Worm (Caenorhabditis elegans): Measurements from ENCODE around the gene dmd-4.

dmd-4 gene

ce11 chrX:14824490-14825050, 37.1 kb downstream of the dmd-4 start, which contains the start of gene mbk-1 (continued):
- TF ChIP-seq eor-1 (tag; optimal IDR thresholded peaks at IDR 0.05) (no peak), skn-1 (tag; optimal IDR thresholded peaks at IDR 0.05) (no peak), nhr-11 (tag; optimal IDR thresholded peaks at IDR 0.05) (no peak), elt-1 (tag; optimal IDR thresholded peaks at IDR 0.05) (no peak), ztf-11 (tag; optimal IDR thresholded peaks at IDR 0.05) (no peak), ZK546.5 (tag; optimal IDR thresholded peaks at IDR 0.05) (no peak), hmg-11 (tag; optimal IDR thresholded peaks at IDR 0.05) (peak; percentile 81), pqm-1 (tag; optimal IDR thresholded peaks at IDR 0.05) (peak; percentile 47), R02D3.7 (tag; optimal IDR thresholded peaks at IDR 0.05) (no peak), zag-1 (tag; optimal IDR thresholded peaks at IDR 0.05) (no peak), aly-2 (tag; optimal IDR thresholded peaks at IDR 0.05) (no peak), ceh-28 (tag; optimal IDR thresholded peaks at IDR 0.05) (peak; percentile 26), daf-12 (tag; optimal IDR thresholded peaks at IDR 0.05) (no peak), egl-5 (tag; optimal IDR thresholded peaks at IDR 0.05) (peak; percentile 63), nhr-23 (tag; optimal IDR thresholded peaks at IDR 0.05) (peak; percentile 59), nhr-67 (tag; optimal IDR thresholded peaks at IDR 0.05) (no peak), fkh-10 (GFP tag; optimal IDR thresholded peaks at IDR 0.05) (no peak), egl-27 (tag; optimal IDR thresholded peaks at IDR 0.05) (no peak), nhr-237 (tag; optimal IDR thresholded peaks at IDR 0.05) (no peak)

DNA sequence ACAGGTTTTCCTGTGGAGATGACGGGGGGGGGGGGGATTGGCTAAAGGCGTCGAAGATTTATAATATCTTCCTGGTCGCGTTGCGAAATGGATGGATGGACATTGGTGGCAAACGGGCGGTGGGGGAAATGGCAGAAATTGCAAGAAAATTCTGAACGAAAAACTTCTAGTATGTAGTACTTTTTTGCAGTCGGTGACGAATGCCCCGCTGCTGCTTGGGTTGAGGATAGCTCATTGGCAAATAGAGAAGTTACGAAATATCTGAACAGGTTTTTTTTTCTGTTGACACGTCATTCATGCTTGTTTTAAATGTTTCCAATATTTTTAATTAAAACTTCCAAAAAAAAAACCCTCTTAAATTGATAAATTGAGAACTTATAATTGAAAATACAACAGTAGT, 42.2 kb downstream of the dmd-4 start:
- TF ChIP-seq lin-39 (tag; optimal IDR thresholded peaks at IDR 0.05): peak; percentile 21
- no peak for TF ChIP-seq ztf-4 (tag; optimal IDR thresholded peaks at IDR 0.05)
- peak; percentile 33 for TF ChIP-seq nhr-23 (tag; optimal IDR thresholded peaks at IDR 0.05)
- no peak for TF ChIP-seq tbx-2 (tag; optimal IDR thresholded peaks at IDR 0.05)
- no peak for TF ChIP-seq fkh-10 (GFP tag; optimal IDR thresholded peaks at IDR 0.05)
- peak; percentile 18 for TF ChIP-seq pha-4 (tag; optimal IDR thresholded peaks at IDR 0.05)
- no peak for TF ChIP-seq aly-2 (tag; optimal IDR thresholded peaks at IDR 0.05)
- peak; percentile 18 for TF ChIP-seq ama-1 (optimal IDR thresholded peaks at IDR 0.05)
- TF ChIP-seq hmg-11 (tag; optimal IDR thresholded peaks at IDR 0.05): no peak
- no peak for TF ChIP-seq nhr-28 (tag; optimal IDR thresholded peaks at IDR 0.05)
- no peak for TF ChIP-seq mml-1 (tag; optimal IDR thresholded peaks at IDR 0.05)
- TF ChIP-seq nhr-43 (tag; optimal IDR thresholded peaks at IDR 0.05; ENCODE audit: poor library complexity, severe bottlenecking): peak; percentile 4
- TF ChIP-seq ztf-11 (tag; optimal IDR thresholded peaks at IDR 0.05): no peak
- no peak for TF ChIP-seq ceh-16 (tag; optimal IDR thresholded peaks at IDR 0.05)
- no peak for TF ChIP-seq eor-1 (tag; optimal IDR thresholded peaks at IDR 0.05)
- TF ChIP-seq R02D3.7 (tag; optimal IDR thresholded peaks at IDR 0.05): no peak
- no peak for TF ChIP-seq nhr-76 (tag; optimal IDR thresholded peaks at IDR 0.05)
- no peak for TF ChIP-seq lin-15B (tag; optimal IDR thresholded peaks at IDR 0.05)
- no peak for TF ChIP-seq elt-3 (tag; optimal IDR thresholded peaks at IDR 0.05)
- no peak for TF ChIP-seq snpc-4 (tag; optimal IDR thresholded peaks at IDR 0.05)
- TF ChIP-seq nhr-25 (tag; optimal IDR thresholded peaks at IDR 0.05): peak; percentile 26

- peak; percentile 99 for TF ChIP-seq mdl-1 (tag; optimal IDR thresholded peaks at IDR 0.05)
- TF ChIP-seq unc-62 (GFP tag; optimal IDR thresholded peaks at IDR 0.05): peak; percentile 96
- TF ChIP-seq ceh-82 (tag; optimal IDR thresholded peaks at IDR 0.05): peak; percentile 82
- TF ChIP-seq nhr-12 (tag; optimal IDR thresholded peaks at IDR 0.05): no peak
- TF ChIP-seq fkh-2 (tag; optimal IDR thresholded peaks at IDR 0.05): peak; percentile 49
- TF ChIP-seq nhr-76 (tag; optimal IDR thresholded peaks at IDR 0.05): peak; percentile 63
- no peak for TF ChIP-seq ama-1 (optimal IDR thresholded peaks at IDR 0.05)
- TF ChIP-seq ZK546.5 (tag; optimal IDR thresholded peaks at IDR 0.05): no peak
- TF ChIP-seq tbx-2 (tag; optimal IDR thresholded peaks at IDR 0.05): peak; percentile 94
- peak; percentile 84 for TF ChIP-seq daf-12 (tag; optimal IDR thresholded peaks at IDR 0.05)
- peak; percentile 82 for TF ChIP-seq R02D3.7 (tag; optimal IDR thresholded peaks at IDR 0.05)
- peak; percentile 46 for TF ChIP-seq nhr-237 (tag; optimal IDR thresholded peaks at IDR 0.05)
- TF ChIP-seq hmg-11 (tag; optimal IDR thresholded peaks at IDR 0.05): peak; percentile 95
- TF ChIP-seq nhr-23 (tag; optimal IDR thresholded peaks at IDR 0.05): peak; percentile 91
- peak; percentile 94 for TF ChIP-seq nhr-11 (tag; optimal IDR thresholded peaks at IDR 0.05)
- peak; percentile 97 for TF ChIP-seq lin-39 (tag; optimal IDR thresholded peaks at IDR 0.05)
- TF ChIP-seq fos-1 (tag; optimal IDR thresholded peaks at IDR 0.05): peak; percentile 76
- TF ChIP-seq unc-39 (tag; optimal IDR thresholded peaks at IDR 0.05): no peak
- TF ChIP-seq ztf-4 (tag; optimal IDR thresholded peaks at IDR 0.05): peak; percentile 77
- TF ChIP-seq snpc-4 (tag; optimal IDR thresholded peaks at IDR 0.05): peak; percentile 69
- TF ChIP-seq ceh-16 (tag; optimal IDR thresholded peaks at IDR 0.05): no peak
- peak; percentile 81 for TF ChIP-seq lin-15B (tag; optimal IDR thresholded peaks at IDR 0.05)
- peak; percentile 73 for TF ChIP-seq mml-1 (tag; optimal IDR thresholded peaks at IDR 0.05)
- TF ChIP-seq ceh-28 (tag; optimal IDR thresholded peaks at IDR 0.05): peak; percentile 90
- peak; percentile 89 for TF ChIP-seq pqm-1 (tag; optimal IDR thresholded peaks at IDR 0.05)
- peak; percentile 93 for TF ChIP-seq pha-4 (tag; optimal IDR thresholded peaks at IDR 0.05)
- TF ChIP-seq nhr-25 (tag; optimal IDR thresholded peaks at IDR 0.05): peak; percentile 99
- TF ChIP-seq sea-2 (GFP tag; optimal IDR thresholded peaks at IDR 0.05): peak; percentile 70
- peak; percentile 81 for TF ChIP-seq nhr-77 (tag; optimal IDR thresholded peaks at IDR 0.05)
- peak; percentile 97 for TF ChIP-seq elt-2 (tag; optimal IDR thresholded peaks at IDR 0.05)
- TF ChIP-seq fkh-10 (GFP tag; optimal IDR thresholded peaks at IDR 0.05): peak; percentile 90
- no peak for TF ChIP-seq ztf-11 (tag; optimal IDR thresholded peaks at IDR 0.05)
- peak in 1 of 2 experiments; percentile 40 for TF ChIP-seq eor-1 (tag; optimal IDR thresholded peaks at IDR 0.05)
- peak; percentile 82 for TF ChIP-seq zag-1 (tag; optimal IDR thresholded peaks at IDR 0.05)
- peak; percentile 64 for TF ChIP-seq skn-1 (tag; optimal IDR thresholded peaks at IDR 0.05)
- no peak for TF ChIP-seq nhr-28 (tag; optimal IDR thresholded peaks at IDR 0.05)
Measured at ce11 chrX:14818464-14819259, 43.0 kb downstream of the dmd-4 start, which contains the start of gene epn-1. Gene epn-1 (minus strand): TSS chrX:14818514.
